Fruit fly (Drosophila melanogaster) whole organism: ENCODE results near the gene p38c.

ENCODE experiments used
- Dll ChIP-seq: fragments of >200 bp; optimal IDR thresholded peaks from 2 replicates; lab custom pipeline; 2017
- EcR ChIP-seq, 2 experiments: fragments of >200 bp; optimal IDR thresholded peaks; 2 replicates each; lab custom pipeline; 2017; ENCODE audit warnings: missing biosample characterization in 2 of 2, missing genetic modification characterization in 2 of 2, missing genetic modification reagents in 2 of 2
- pan ChIP-seq: fragments of >200 bp; optimal IDR thresholded peaks from 2 replicates; lab custom pipeline; 2017
- usp ChIP-seq: fragments of >200 bp; optimal IDR thresholded peaks from 2 replicates; lab custom pipeline; 2017; ENCODE audit warnings: missing biosample characterization, missing genetic modification characterization, mixed read lengths

DNA sequence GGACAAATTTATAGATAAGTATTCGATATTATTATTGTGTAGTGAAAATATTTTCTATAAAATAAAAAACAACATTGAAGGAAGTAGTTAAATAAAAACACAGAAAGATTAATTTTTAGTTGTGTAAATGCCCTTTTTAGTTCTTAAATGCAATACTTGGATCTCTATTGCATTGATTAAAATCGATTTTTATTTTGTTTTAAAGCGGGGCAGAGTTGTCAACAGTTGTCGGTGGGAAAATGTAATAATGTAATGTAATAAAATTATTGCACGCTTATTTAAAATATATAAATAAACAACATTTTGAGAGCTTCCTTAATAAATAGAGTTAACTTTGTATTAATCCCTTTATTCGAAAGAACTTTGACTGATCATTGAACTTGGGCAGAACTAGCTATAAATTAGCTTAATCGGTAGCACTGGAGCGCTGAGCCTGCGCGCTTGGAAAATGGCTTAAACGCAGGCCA lies 13.6 kb upstream of the p38c start, which contains the start of gene Apc2:
- TF ChIP-seq Dll (lab: Kevin White, UChicago) (no peak), usp (no peak), EcR (GFP tag; optimal IDR thresholded peaks at IDR 0.05; lab: Kevin White, UChicago) (no peak), pan (lab: Kevin White, UChicago) (no peak)
